Fruit fly (Drosophila melanogaster): ENCODE data around the gene Bili.

DNA sequence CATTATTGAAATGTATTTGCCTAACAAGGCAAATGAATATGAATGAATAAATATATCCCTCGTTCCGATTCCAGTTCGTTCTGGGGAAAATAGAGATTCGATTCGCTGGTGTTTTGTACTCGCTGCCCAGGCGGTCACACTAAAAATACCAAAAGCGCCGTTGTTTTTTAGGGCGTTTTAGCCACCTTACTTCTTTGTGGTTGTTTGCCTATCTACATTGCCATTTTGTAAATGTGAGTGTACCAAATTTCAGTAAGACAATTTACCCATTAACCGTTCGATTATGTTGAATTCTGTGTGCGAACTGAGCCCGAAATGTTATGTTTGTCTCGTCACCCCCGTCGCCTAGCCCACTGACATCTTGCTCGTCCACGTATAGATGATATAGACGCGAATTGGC lies 33.6 kb upstream of the Bili start, which contains the start of the genes CG33095 and CG33096:
- TF ChIP-seq toe (GFP tag; optimal IDR thresholded peaks at IDR 0.05) (no peak), cic (GFP tag; optimal IDR thresholded peaks at IDR 0.05) (no peak), CG14711 (tag; optimal IDR thresholded peaks at IDR 0.05) (no peak), tj (GFP tag; optimal IDR thresholded peaks at IDR 0.05) (no peak), Clk (GFP tag; optimal IDR thresholded peaks at IDR 0.05) (no peak), Mnt (GFP tag; optimal IDR thresholded peaks at IDR 0.05) (no peak), CG1620 (GFP tag; optimal IDR thresholded peaks at IDR 0.05) (peak; percentile 21), CG12768 (GFP tag; optimal IDR thresholded peaks at IDR 0.05) (no peak)

Measured in whole organism, adult.